Worm (Caenorhabditis elegans) whole organism, L3 larva: ENCODE data around the gene K02D10.8.

Experiments used
- lin-39 ChIP-seq: fragments of 150-350 bp; optimal IDR thresholded peaks from 2 replicates; lab custom pipeline; 2018; ENCODE audit warnings: missing biosample characterization, missing genetic modification reagents, missing genetic modification characterization
- nhr-23 ChIP-seq: fragments of 150-350 bp; optimal IDR thresholded peaks from 2 replicates; lab custom pipeline; 2014; ENCODE audit warnings: missing biosample characterization, missing genetic modification reagents, missing genetic modification characterization
- nhr-76 ChIP-seq: fragments of 150-350 bp; sonication (generic microtip); optimal IDR thresholded peaks from 5 replicates; lab custom pipeline; 2014; ENCODE audit warnings: missing biosample characterization, missing genetic modification characterization

ce11 chrIII:8795595-8796141 is 9.5 kb downstream of the K02D10.8 start:
- TF ChIP-seq nhr-76 (tag; lab: Kevin White, UChicago) = peak; percentile 2
- TF ChIP-seq nhr-23 (tag; lab: Kevin White, UChicago) = peak; percentile 99
- peak; percentile 93 for TF ChIP-seq lin-39 (tag; lab: Kevin White, UChicago)
